Fruit fly (Drosophila melanogaster) whole organism, embryonic: ENCODE measurements around the gene Mkp3.

ENCODE experiments used
- Atf-2 ChIP-seq: fragments of 200-800 bp; sonication (Bioruptor generic); optimal IDR thresholded peaks from 2 replicates; lab custom pipeline; 2016; ENCODE audit warnings: missing biosample characterization, missing genetic modification characterization
- B-H1 ChIP-seq: fragments of 200-800 bp; sonication (Bioruptor generic); IDR thresholded peaks from 3 replicates; pipeline ENCODE4 v1.3.6; 2022; ENCODE audit warnings: missing biosample characterization, missing genetic modification characterization
- CG10209 ChIP-seq: fragments of 200-800 bp; sonication (Bioruptor generic); optimal IDR thresholded peaks from 3 replicates; lab custom pipeline; 2017; ENCODE audit warnings: missing biosample characterization, mild to moderate bottlenecking, missing genetic modification characterization, missing genetic modification reagents
- CG11456 ChIP-seq: fragments of 200-800 bp; sonication (Bioruptor generic); IDR thresholded peaks from 3 replicates; pipeline ENCODE4 v1.3.6; 2022; ENCODE audit warnings: missing biosample characterization, missing genetic modification characterization
- CG11723 ChIP-seq: fragments of 200-800 bp; sonication (Bioruptor generic); optimal IDR thresholded peaks from 2 replicates; lab custom pipeline; 2017; ENCODE audit warnings: missing biosample characterization, mild to moderate bottlenecking, missing genetic modification characterization
- CG12391 ChIP-seq: fragments of 200-800 bp; sonication (Bioruptor generic); optimal IDR thresholded peaks from 3 replicates; lab custom pipeline; 2018; ENCODE audit warnings: missing biosample characterization, mild to moderate bottlenecking, missing genetic modification characterization, moderate library complexity
- CG13287 ChIP-seq: fragments of 200-800 bp; sonication (Bioruptor generic); IDR thresholded peaks from 2 replicates; pipeline ENCODE4 v1.3.6; 2022; ENCODE audit warnings: missing biosample characterization, missing genetic modification characterization; ENCODE audit not compliant: partially characterized antibody
- CG14441 ChIP-seq: fragments of 200-800 bp; sonication (Bioruptor generic); IDR thresholded peaks from 2 replicates; pipeline ENCODE4 v1.3.6; 2022; ENCODE audit warnings: missing biosample characterization, missing genetic modification characterization
- CG15601 ChIP-seq: fragments of 200-800 bp; sonication (Bioruptor generic); optimal IDR thresholded peaks from 3 replicates; lab custom pipeline; 2019; ENCODE audit warnings: missing biosample characterization, mild to moderate bottlenecking, missing genetic modification characterization, moderate library complexity
- CG18262 ChIP-seq: fragments of 200-800 bp; optimal IDR thresholded peaks from 3 replicates; lab custom pipeline; 2019; ENCODE audit warnings: missing biosample characterization, mild to moderate bottlenecking, missing genetic modification characterization, moderate library complexity
- CG1832 ChIP-seq: fragments of 200-800 bp; sonication (Bioruptor generic); optimal IDR thresholded peaks from 2 replicates; lab custom pipeline; 2017; ENCODE audit warnings: missing biosample characterization, mild to moderate bottlenecking, missing genetic modification characterization, inconsistent platforms
- CG2712 ChIP-seq: fragments of 200-800 bp; optimal IDR thresholded peaks from 3 replicates; lab custom pipeline; 2019; ENCODE audit warnings: missing biosample characterization, mild to moderate bottlenecking, missing genetic modification characterization, moderate library complexity
- CG34224 ChIP-seq: fragments of 200-800 bp; sonication (Bioruptor generic); IDR thresholded peaks from 3 replicates; pipeline ENCODE4 v1.3.6; 2022; ENCODE audit warnings: missing biosample characterization, missing genetic modification characterization; ENCODE audit not compliant: partially characterized antibody
- CG4424 ChIP-seq: fragments of 200-800 bp; sonication (Bioruptor generic); optimal IDR thresholded peaks from 3 replicates; lab custom pipeline; 2016; ENCODE audit warnings: missing biosample characterization, missing genetic modification characterization
- CG6654 ChIP-seq: fragments of 200-800 bp; sonication (Bioruptor generic); optimal IDR thresholded peaks from 2 replicates; lab custom pipeline; 2017; ENCODE audit warnings: missing biosample characterization, mild to moderate bottlenecking, missing genetic modification characterization
- CG6765 ChIP-seq: fragments of 200-800 bp; sonication (Bioruptor generic); optimal IDR thresholded peaks from 3 replicates; lab custom pipeline; 2017; ENCODE audit warnings: missing biosample characterization, mild to moderate bottlenecking, missing genetic modification characterization
- CG6791 ChIP-seq: fragments of 200-800 bp; sonication (Bioruptor generic); IDR thresholded peaks from 3 replicates; pipeline ENCODE4 v1.3.6; 2022; ENCODE audit warnings: missing biosample characterization, missing genetic modification characterization; ENCODE audit not compliant: partially characterized antibody
- CG8359 ChIP-seq: fragments of 200-800 bp; sonication (Bioruptor generic); optimal IDR thresholded peaks from 2 replicates; lab custom pipeline; 2017; ENCODE audit warnings: missing biosample characterization, mild to moderate bottlenecking, missing genetic modification characterization, borderline replicate concordance
- CG8478 ChIP-seq: fragments of >200 bp; optimal IDR thresholded peaks from 2 replicates; lab custom pipeline; 2018
- CG9215 ChIP-seq: fragments of 200-800 bp; sonication (Bioruptor generic); IDR thresholded peaks from 2 replicates; pipeline ENCODE4 v1.3.6; 2022; ENCODE audit warnings: missing biosample characterization, missing genetic modification characterization
- CG9817 ChIP-seq: fragments of 200-800 bp; sonication (Bioruptor generic); optimal IDR thresholded peaks from 2 replicates; lab custom pipeline; 2018; ENCODE audit warnings: missing biosample characterization, mild to moderate bottlenecking, missing genetic modification characterization, moderate library complexity
- Chrac-16 ChIP-seq: fragments of 200-800 bp; sonication (Bioruptor generic); optimal IDR thresholded peaks from 3 replicates; lab custom pipeline; 2016; ENCODE audit warnings: missing biosample characterization, missing genetic modification characterization
- CkIIα-i1 ChIP-seq: fragments of 200-800 bp; sonication (Bioruptor generic); IDR thresholded peaks from 2 replicates; pipeline ENCODE4 v1.3.6; 2022; ENCODE audit warnings: missing biosample characterization, missing genetic modification characterization
- H15 ChIP-seq: fragments of 200-800 bp; sonication (Bioruptor generic); IDR thresholded peaks from 3 replicates; pipeline ENCODE4 v1.3.6; 2022; ENCODE audit warnings: missing biosample characterization, missing genetic modification characterization
- Hey ChIP-seq: fragments of 200-800 bp; sonication (Bioruptor generic); optimal IDR thresholded peaks from 3 replicates; lab custom pipeline; 2018; ENCODE audit warnings: missing biosample characterization, mild to moderate bottlenecking, missing genetic modification characterization
- Hmr ChIP-seq: fragments of 200-800 bp; sonication (Bioruptor generic); optimal IDR thresholded peaks from 3 replicates; lab custom pipeline; 2017; ENCODE audit warnings: mild to moderate bottlenecking, missing biosample characterization, missing genetic modification reagents, missing genetic modification characterization
- Max ChIP-seq: fragments of 200-800 bp; sonication (Bioruptor generic); optimal IDR thresholded peaks from 2 replicates; lab custom pipeline; 2016; ENCODE audit warnings: missing biosample characterization, mild to moderate bottlenecking, missing genetic modification characterization
- Oaz ChIP-seq: fragments of 200-800 bp; sonication (Bioruptor generic); IDR thresholded peaks from 2 replicates; pipeline ENCODE4 v1.3.6; 2022; ENCODE audit warnings: missing biosample characterization, missing genetic modification characterization
- Poxn ChIP-seq: fragments of 200-800 bp; sonication (Bioruptor generic); IDR thresholded peaks from 2 replicates; pipeline ENCODE4 v1.3.6; 2022; ENCODE audit warnings: missing biosample characterization, missing genetic modification characterization
- Rfx ChIP-seq: fragments of 200-800 bp; sonication (Bioruptor generic); IDR thresholded peaks from 2 replicates; pipeline ENCODE4 v1.3.6; 2022; ENCODE audit warnings: missing biosample characterization, missing genetic modification characterization
- Stat92E ChIP-seq, 3 experiments: fragments of >200 bp in 2 of 3; fragments of 200-800 bp in 1 of 3; sonication (Bioruptor generic) in 1 of 3; optimal IDR thresholded peaks; 2 replicates each; lab custom pipeline; 2017 to 2019; ENCODE audit warnings: missing biosample characterization in 3 of 3, missing genetic modification characterization in 3 of 3, mild to moderate bottlenecking in 1 of 3, moderate library complexity in 1 of 3
- Taf1 ChIP-seq: fragments of 200-800 bp; sonication (Bioruptor generic); IDR thresholded peaks from 2 replicates; pipeline ENCODE4 v1.3.6; 2022; ENCODE audit warnings: missing biosample characterization, missing genetic modification characterization
- bsh ChIP-seq, 2 experiments: fragments of 200-800 bp; sonication (Bioruptor generic); optimal IDR thresholded peaks; 2 replicates each; lab custom pipeline; 2017 to 2018; ENCODE audit warnings: mild to moderate bottlenecking in 2 of 2, missing biosample characterization in 2 of 2, missing genetic modification characterization in 2 of 2, moderate library complexity in 1 of 2
- caup ChIP-seq: fragments of 200-800 bp; sonication (Bioruptor generic); optimal IDR thresholded peaks from 3 replicates; lab custom pipeline; 2017; ENCODE audit warnings: missing biosample characterization, mild to moderate bottlenecking, missing genetic modification characterization, moderate library complexity; ENCODE audit not compliant: severe bottlenecking
- dmrt99B ChIP-seq: fragments of 200-800 bp; sonication (Bioruptor generic); optimal IDR thresholded peaks from 2 replicates; lab custom pipeline; 2018; ENCODE audit warnings: missing biosample characterization, mild to moderate bottlenecking, missing genetic modification characterization, moderate library complexity
- fd3F ChIP-seq: fragments of 200-800 bp; sonication (Bioruptor generic); optimal IDR thresholded peaks from 2 replicates; lab custom pipeline; 2018; ENCODE audit warnings: missing biosample characterization, mild to moderate bottlenecking, missing genetic modification characterization, moderate library complexity
- ftz-f1 ChIP-seq: fragments of 200-800 bp; sonication (Bioruptor generic); optimal IDR thresholded peaks from 2 replicates; lab custom pipeline; 2016; ENCODE audit warnings: missing biosample characterization, missing genetic modification characterization
- grau ChIP-seq: fragments of 200-800 bp; optimal IDR thresholded peaks from 3 replicates; lab custom pipeline; 2019; ENCODE audit warnings: missing biosample characterization, mild to moderate bottlenecking, missing genetic modification characterization, moderate library complexity
- grn ChIP-seq: fragments of 200-800 bp; sonication (Bioruptor generic); optimal IDR thresholded peaks from 3 replicates; lab custom pipeline; 2017; ENCODE audit warnings: missing biosample characterization, missing genetic modification characterization
- jing ChIP-seq: fragments of 200-800 bp; sonication (Bioruptor generic); optimal IDR thresholded peaks from 2 replicates; lab custom pipeline; 2018; ENCODE audit warnings: missing biosample characterization, mild to moderate bottlenecking, missing genetic modification characterization
- lilli ChIP-seq: fragments of 200-800 bp; sonication (Bioruptor generic); optimal IDR thresholded peaks from 3 replicates; lab custom pipeline; 2016; ENCODE audit warnings: missing biosample characterization, missing genetic modification characterization
- maf-S ChIP-seq: fragments of 200-800 bp; sonication (Bioruptor generic); optimal IDR thresholded peaks from 2 replicates; lab custom pipeline; 2016; ENCODE audit warnings: missing biosample characterization, missing genetic modification characterization
- rib ChIP-seq: fragments of 200-800 bp; sonication (Bioruptor generic); IDR thresholded peaks from 2 replicates; pipeline ENCODE4 v1.3.6; 2022; ENCODE audit warnings: missing biosample characterization, missing genetic modification characterization
- row ChIP-seq: fragments of 200-800 bp; sonication (Bioruptor generic); IDR thresholded peaks from 3 replicates; pipeline ENCODE4 v1.3.6; 2022; ENCODE audit warnings: missing biosample characterization, missing genetic modification characterization
- sna ChIP-seq: fragments of 200-800 bp; sonication (Bioruptor generic); IDR thresholded peaks from 2 replicates; pipeline ENCODE4 v1.3.6; 2022; ENCODE audit warnings: missing biosample characterization, missing genetic modification characterization; ENCODE audit not compliant: partially characterized antibody
- sr ChIP-seq: fragments of 200-800 bp; sonication (Bioruptor generic); IDR thresholded peaks from 3 replicates; pipeline ENCODE4 v1.3.6; 2022; ENCODE audit warnings: missing biosample characterization, missing genetic modification characterization
- sug ChIP-seq: fragments of 200-800 bp; optimal IDR thresholded peaks from 2 replicates; lab custom pipeline; 2019; ENCODE audit warnings: missing biosample characterization, mild to moderate bottlenecking, missing genetic modification characterization, moderate library complexity
- tap ChIP-seq: fragments of 200-800 bp; optimal IDR thresholded peaks from 3 replicates; lab custom pipeline; 2019; ENCODE audit warnings: missing biosample characterization, mild to moderate bottlenecking, missing genetic modification characterization, moderate library complexity
- wdn ChIP-seq: fragments of 200-800 bp; sonication (Bioruptor generic); IDR thresholded peaks from 2 replicates; pipeline ENCODE4 v1.3.6; 2022; ENCODE audit warnings: missing biosample characterization, missing genetic modification characterization
- zen2 ChIP-seq: fragments of 200-800 bp; sonication (Bioruptor generic); IDR thresholded peaks from 3 replicates; pipeline ENCODE4 v1.3.6; 2022; ENCODE audit warnings: missing biosample characterization, missing genetic modification characterization; ENCODE audit not compliant: partially characterized antibody

Gene Mkp3

dm6 chr3L:19040155-19040644 is 46.0 kb downstream of the Mkp3 start (continued):
- TF ChIP-seq fd3F (GFP tag; lab: Kevin White, UChicago) = no peak
- no peak for TF ChIP-seq Chrac-16 (GFP tag; lab: Kevin White, UChicago)
- peak; percentile 49; the same call in 1 of the 3 replicates for TF ChIP-seq CG6791 (GFP tag; lab: Robert Waterston, UW)
- no peak for TF ChIP-seq B-H1 (GFP tag; lab: Robert Waterston, UW)
- TF ChIP-seq CG4424 (GFP tag; lab: Kevin White, UChicago) = no peak
- TF ChIP-seq caup (GFP tag; lab: Kevin White, UChicago) = peak; percentile 51
- TF ChIP-seq maf-S (GFP tag; lab: Kevin White, UChicago) = no peak
- TF ChIP-seq CG12391 (tag; lab: Kevin White, UChicago) = no peak
- TF ChIP-seq sr = 0 out of 3 replicates have a peak, but pooled peaks have one; percentile 43
- TF ChIP-seq Taf1 (GFP tag; lab: Robert Waterston, UW) = no peak
- TF ChIP-seq sug = peak; percentile 98
- no peak for TF ChIP-seq Rfx
- 0 out of 3 replicates have a peak, but pooled peaks have one; percentile 41 for TF ChIP-seq CG11456 (GFP tag; lab: Robert Waterston, UW)
- no peak for TF ChIP-seq CkIIα-i1 (GFP tag; lab: Robert Waterston, UW)
- TF ChIP-seq Max (GFP tag; lab: Kevin White, UChicago) = no peak
- TF ChIP-seq CG9817 = no peak
- TF ChIP-seq CG6654 = no peak
- no peak for TF ChIP-seq H15
- TF ChIP-seq rib (GFP tag; lab: Robert Waterston, UW) = peak; percentile 82
- TF ChIP-seq tap (tag; lab: Kevin White, UChicago) = no peak
- peak; percentile 14 for TF ChIP-seq CG18262 (tag; lab: Kevin White, UChicago)
- TF ChIP-seq CG10209 (GFP tag; lab: Kevin White, UChicago) = no peak
- no peak for TF ChIP-seq zen2 (GFP tag; lab: Robert Waterston, UW)
- peak; percentile 28 for TF ChIP-seq Hmr (GFP tag; lab: Kevin White, UChicago)
- peak; percentile 58 for TF ChIP-seq CG15601 (tag; lab: Kevin White, UChicago)
- TF ChIP-seq wdn (GFP tag; lab: Robert Waterston, UW) = no peak
- no peak for TF ChIP-seq lilli (GFP tag; lab: Kevin White, UChicago)
- TF ChIP-seq bsh (GFP tag; optimal IDR thresholded peaks at IDR 0.05; lab: Kevin White, UChicago) = peak in 1 of 2 experiments; percentile 5
- TF ChIP-seq CG13287 (GFP tag; lab: Robert Waterston, UW) = no peak
- TF ChIP-seq dmrt99B (tag; lab: Kevin White, UChicago) = no peak
- TF ChIP-seq grau (tag; lab: Kevin White, UChicago) = peak; percentile 22
- peak; percentile 15; the same call in 1 of the 2 replicates for TF ChIP-seq sna
- TF ChIP-seq jing = no peak
- peak; percentile 58; the same call in 1 of the 2 replicates for TF ChIP-seq CG14441
- peak; percentile 32 for TF ChIP-seq CG11723 (GFP tag; lab: Kevin White, UChicago)
- no peak for TF ChIP-seq Stat92E (GFP tag; optimal IDR thresholded peaks at IDR 0.05; lab: Kevin White, UChicago)
- TF ChIP-seq CG34224 (GFP tag; lab: Robert Waterston, UW) = peak; percentile 19; the same call in 1 of the 3 replicates
- no peak for TF ChIP-seq Atf-2 (GFP tag; lab: Kevin White, UChicago)
- no peak for TF ChIP-seq CG9215 (GFP tag; lab: Robert Waterston, UW)
- peak; percentile 94 for TF ChIP-seq ftz-f1 (GFP tag; lab: Kevin White, UChicago)
- no peak for TF ChIP-seq Poxn (GFP tag; lab: Robert Waterston, UW)
- peak; percentile 86 for TF ChIP-seq Hey (tag; lab: Kevin White, UChicago)
- TF ChIP-seq row = no peak
- TF ChIP-seq CG2712 = peak; percentile 10
- TF ChIP-seq grn = peak; percentile 74
- no peak for TF ChIP-seq CG8359
- no peak for TF ChIP-seq Oaz (GFP tag; lab: Robert Waterston, UW)
- TF ChIP-seq CG1832 (GFP tag; lab: Kevin White, UChicago) = no peak
- no peak for TF ChIP-seq CG6765 (GFP tag; lab: Kevin White, UChicago)
- TF ChIP-seq CG8478 (lab: Kevin White, UChicago) = no peak
